Worm (Caenorhabditis elegans) whole organism, L3 larva: ENCODE data around the gene C05B5.1.

Experiments used
- R02D3.7 ChIP-seq: fragments of 150-350 bp; optimal IDR thresholded peaks from 2 replicates; lab custom pipeline; 2014; ENCODE audit warnings: missing biosample characterization, missing genetic modification characterization
- ama-1 ChIP-seq: fragments of 150-350 bp; optimal IDR thresholded peaks from 2 replicates; lab custom pipeline; 2018
- ceh-16 ChIP-seq: sonication (generic microtip); optimal IDR thresholded peaks from 2 replicates; lab custom pipeline; 2017; ENCODE audit warnings: missing biosample characterization, missing genetic modification characterization
- ceh-28 ChIP-seq: fragments of 150-350 bp; optimal IDR thresholded peaks from 2 replicates; lab custom pipeline; 2014; ENCODE audit warnings: missing biosample characterization, missing genetic modification reagents, missing genetic modification characterization
- daf-12 ChIP-seq: fragments of 150-350 bp; optimal IDR thresholded peaks from 2 replicates; lab custom pipeline; 2014; ENCODE audit warnings: missing biosample characterization, missing genetic modification reagents, missing genetic modification characterization
- egl-27 ChIP-seq: sonication (generic microtip); optimal IDR thresholded peaks from 4 replicates; lab custom pipeline; 2017; ENCODE audit warnings: missing biosample characterization, missing genetic modification reagents, missing genetic modification characterization
- egl-5 ChIP-seq: fragments of 150-350 bp; optimal IDR thresholded peaks from 2 replicates; lab custom pipeline; 2017; ENCODE audit warnings: missing biosample characterization, missing genetic modification reagents, missing genetic modification characterization, inconsistent platforms
- elt-1 ChIP-seq: fragments of 150-350 bp; optimal IDR thresholded peaks from 2 replicates; lab custom pipeline; 2014; ENCODE audit warnings: missing biosample characterization, missing genetic modification characterization
- elt-2 ChIP-seq: sonication (generic microtip); optimal IDR thresholded peaks from 2 replicates; lab custom pipeline; 2016; ENCODE audit warnings: missing genetic modification reagents, mild to moderate bottlenecking, missing genetic modification characterization, missing compliant biosample characterization
- elt-3 ChIP-seq, 3 experiments: fragments of 150-350 bp in 1 of 3; sonication (generic microtip) in 2 of 3; optimal IDR thresholded peaks; 2 replicates in 2 of 3; 4 replicates in 1 of 3; lab custom pipeline; 2014 to 2017; ENCODE audit warnings: missing biosample characterization in 3 of 3, missing genetic modification characterization in 3 of 3
- fos-1 ChIP-seq: fragments of 150-350 bp; optimal IDR thresholded peaks from 2 replicates; lab custom pipeline; 2014; ENCODE audit warnings: missing biosample characterization, missing genetic modification characterization
- hmg-11 ChIP-seq: sonication (generic microtip); optimal IDR thresholded peaks from 2 replicates; lab custom pipeline; 2016; ENCODE audit warnings: missing genetic modification characterization, missing compliant biosample characterization
- jun-1 ChIP-seq: fragments of 150-350 bp; optimal IDR thresholded peaks from 2 replicates; lab custom pipeline; 2014; ENCODE audit warnings: missing biosample characterization, missing genetic modification reagents, missing genetic modification characterization
- lin-15B ChIP-seq: fragments of 150-350 bp; optimal IDR thresholded peaks from 2 replicates; lab custom pipeline; 2014; ENCODE audit warnings: missing biosample characterization, missing genetic modification characterization
- lin-39 ChIP-seq: fragments of 150-350 bp; optimal IDR thresholded peaks from 2 replicates; lab custom pipeline; 2018; ENCODE audit warnings: missing biosample characterization, missing genetic modification reagents, missing genetic modification characterization
- lsy-12 ChIP-seq: sonication (generic microtip); optimal IDR thresholded peaks from 2 replicates; lab custom pipeline; 2016; ENCODE audit warnings: mild to moderate bottlenecking, missing genetic modification characterization, missing compliant biosample characterization
- mdl-1 ChIP-seq: fragments of 150-350 bp; optimal IDR thresholded peaks from 2 replicates; lab custom pipeline; 2014; ENCODE audit warnings: missing biosample characterization, missing genetic modification characterization
- mml-1 ChIP-seq: fragments of 150-350 bp; sonication (generic microtip); optimal IDR thresholded peaks from 3 replicates; lab custom pipeline; 2014; ENCODE audit warnings: missing biosample characterization, missing genetic modification characterization
- nfya-1 ChIP-seq: sonication (generic microtip); optimal IDR thresholded peaks from 2 replicates; lab custom pipeline; 2017; ENCODE audit warnings: missing genetic modification characterization, mild to moderate bottlenecking, missing compliant biosample characterization, antibody characterized with exemption, moderate library complexity; ENCODE audit not compliant: insufficient read depth
- nhr-11 ChIP-seq: fragments of 150-350 bp; optimal IDR thresholded peaks from 2 replicates; lab custom pipeline; 2014; ENCODE audit warnings: missing biosample characterization, missing genetic modification characterization
- nhr-12 ChIP-seq: fragments of 150-350 bp; optimal IDR thresholded peaks from 2 replicates; lab custom pipeline; 2014; ENCODE audit warnings: missing biosample characterization, missing genetic modification characterization
- nhr-28 ChIP-seq: fragments of 150-350 bp; optimal IDR thresholded peaks from 2 replicates; lab custom pipeline; 2014; ENCODE audit warnings: missing biosample characterization, missing genetic modification characterization
- nhr-43 ChIP-seq: sonication (generic microtip); optimal IDR thresholded peaks from 2 replicates; lab custom pipeline; 2016; ENCODE audit warnings: mild to moderate bottlenecking, missing genetic modification characterization, missing compliant biosample characterization; ENCODE audit not compliant: poor library complexity, severe bottlenecking
- nhr-76 ChIP-seq: fragments of 150-350 bp; sonication (generic microtip); optimal IDR thresholded peaks from 5 replicates; lab custom pipeline; 2014; ENCODE audit warnings: missing biosample characterization, missing genetic modification characterization
- nhr-77 ChIP-seq: fragments of 150-350 bp; optimal IDR thresholded peaks from 2 replicates; lab custom pipeline; 2014; ENCODE audit warnings: missing biosample characterization, missing genetic modification characterization
- pha-4 ChIP-seq: fragments of 150-350 bp; optimal IDR thresholded peaks from 2 replicates; lab custom pipeline; 2014; ENCODE audit warnings: missing biosample characterization, missing genetic modification reagents, missing genetic modification characterization
- pqm-1 ChIP-seq: fragments of 150-350 bp; optimal IDR thresholded peaks from 2 replicates; lab custom pipeline; 2017; ENCODE audit warnings: missing biosample characterization, missing genetic modification characterization, inconsistent platforms
- sea-2 ChIP-seq: fragments of 150-350 bp; sonication (generic microtip); optimal IDR thresholded peaks from 4 replicates; lab custom pipeline; 2014; ENCODE audit warnings: missing biosample characterization, missing genetic modification reagents, missing genetic modification characterization
- skn-1 ChIP-seq: fragments of 150-350 bp; optimal IDR thresholded peaks from 2 replicates; lab custom pipeline; 2014; ENCODE audit warnings: missing biosample characterization, missing genetic modification characterization
- snpc-4 ChIP-seq: fragments of 150-350 bp; optimal IDR thresholded peaks from 2 replicates; lab custom pipeline; 2014; ENCODE audit warnings: missing biosample characterization, missing genetic modification characterization
- unc-62 ChIP-seq: fragments of 150-350 bp; sonication (generic microtip); optimal IDR thresholded peaks from 4 replicates; lab custom pipeline; 2014; ENCODE audit warnings: missing biosample characterization, missing genetic modification reagents, missing genetic modification characterization
- zag-1 ChIP-seq: fragments of 150-350 bp; optimal IDR thresholded peaks from 2 replicates; lab custom pipeline; 2014; ENCODE audit warnings: missing biosample characterization, missing genetic modification characterization
- ztf-11 ChIP-seq: fragments of 150-350 bp; optimal IDR thresholded peaks from 2 replicates; lab custom pipeline; 2014; ENCODE audit warnings: missing biosample characterization, missing genetic modification characterization
- ztf-4 ChIP-seq: fragments of 150-350 bp; optimal IDR thresholded peaks from 2 replicates; lab custom pipeline; 2014; ENCODE audit warnings: missing biosample characterization, missing genetic modification characterization

C05B5.1 gene

DNA sequence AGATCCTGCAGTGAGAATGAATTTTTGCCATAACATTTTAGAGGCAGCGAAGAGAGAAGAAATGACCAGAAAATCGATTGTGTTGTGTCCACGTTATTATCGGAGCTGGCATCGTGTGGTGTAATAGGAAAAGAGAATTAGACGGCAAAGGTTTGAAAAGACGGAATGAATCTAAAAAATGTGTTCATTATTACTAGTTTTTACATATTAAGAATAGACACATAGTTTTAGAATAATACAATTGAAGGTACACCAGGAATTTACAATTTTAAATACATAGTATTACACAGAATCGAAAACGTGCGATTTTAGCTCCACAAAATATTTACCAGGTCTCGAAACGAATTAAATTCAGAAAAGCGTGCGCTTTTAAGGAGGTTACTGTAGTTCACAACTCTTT, 38.0 kb downstream of the C05B5.1 start, which contains the start of gene K03H1.13:
TSS of gene K03H1.13 (minus strand) at position 101 of the 400 bp plus-strand sequence.
- no peak for TF ChIP-seq elt-1 (tag; lab: Kevin White, UChicago)
- no peak for TF ChIP-seq pqm-1 (tag; lab: Kevin White, UChicago)
- TF ChIP-seq nhr-43 (tag; lab: Kevin White, UChicago) = no peak
- peak; percentile 6 for TF ChIP-seq pha-4 (tag; lab: Kevin White, UChicago)
- TF ChIP-seq zag-1 (tag; lab: Kevin White, UChicago) = no peak
- TF ChIP-seq lin-39 = no peak
- TF ChIP-seq elt-3 (tag; optimal IDR thresholded peaks at IDR 0.05; lab: Kevin White, UChicago) = no peak
- no peak for TF ChIP-seq egl-27
- TF ChIP-seq nfya-1 (tag; lab: Kevin White, UChicago) = peak; percentile 4
- no peak for TF ChIP-seq ama-1 (lab: Kevin White, UChicago)
- TF ChIP-seq nhr-11 (tag; lab: Kevin White, UChicago) = no peak
- no peak for TF ChIP-seq nhr-77 (tag; lab: Kevin White, UChicago)
- TF ChIP-seq nhr-12 (tag; lab: Kevin White, UChicago) = no peak
- TF ChIP-seq nhr-28 (tag; lab: Kevin White, UChicago) = no peak
- TF ChIP-seq skn-1 = no peak
- no peak for TF ChIP-seq unc-62 (GFP tag; lab: Kevin White, UChicago)
- no peak for TF ChIP-seq ztf-4 (tag; lab: Kevin White, UChicago)
- no peak for TF ChIP-seq mdl-1 (tag; lab: Kevin White, UChicago)
- no peak for TF ChIP-seq mml-1 (tag; lab: Kevin White, UChicago)
- TF ChIP-seq egl-5 (tag; lab: Kevin White, UChicago) = no peak
- TF ChIP-seq nhr-76 (tag; lab: Kevin White, UChicago) = no peak
- TF ChIP-seq ceh-28 = peak; percentile 42
- TF ChIP-seq ceh-16 (tag; lab: Kevin White, UChicago) = no peak
- no peak for TF ChIP-seq fos-1 (tag; lab: Kevin White, UChicago)
- TF ChIP-seq jun-1 (tag; lab: Kevin White, UChicago) = no peak
- no peak for TF ChIP-seq ztf-11

DNA sequence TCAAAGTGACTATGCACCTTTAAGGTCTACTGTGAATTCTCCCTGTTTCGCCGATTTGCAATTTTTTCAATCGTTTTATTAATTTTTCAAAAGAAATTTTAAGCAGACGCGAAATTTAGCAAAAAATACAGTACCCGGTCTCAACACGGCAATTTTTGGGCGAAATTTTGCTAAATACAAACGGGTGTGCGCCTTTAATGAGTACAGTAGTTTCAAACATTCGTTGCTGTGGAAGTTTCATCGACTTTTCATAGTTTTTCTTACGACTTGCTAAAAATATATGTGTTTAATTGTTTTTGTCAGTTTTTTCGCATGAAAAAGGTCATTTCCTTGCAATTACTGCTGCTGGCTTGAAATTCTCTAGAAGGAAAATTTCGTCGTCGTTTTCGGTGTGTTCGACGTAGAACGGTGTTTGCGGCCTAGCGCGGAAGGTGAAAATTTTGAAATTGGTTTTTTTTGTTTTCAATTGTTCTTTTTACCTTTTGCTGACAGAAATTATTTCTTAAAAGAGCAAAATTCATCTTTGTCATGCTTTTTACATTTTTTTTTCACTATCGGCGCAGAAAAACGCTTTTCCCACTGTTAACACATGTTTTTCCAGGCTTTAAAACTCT, 41.3 kb downstream of the C05B5.1 start, which contains the start of gene K03H1.7:
TSS of gene K03H1.7 (plus strand) at position 600 of the 614 bp plus-strand sequence.
- TF ChIP-seq lin-15B (tag; lab: Kevin White, UChicago) = peak; percentile 73
- TF ChIP-seq R02D3.7 (tag; lab: Kevin White, UChicago) = no peak
- TF ChIP-seq, all 47 proteins: peak for 1

DNA sequence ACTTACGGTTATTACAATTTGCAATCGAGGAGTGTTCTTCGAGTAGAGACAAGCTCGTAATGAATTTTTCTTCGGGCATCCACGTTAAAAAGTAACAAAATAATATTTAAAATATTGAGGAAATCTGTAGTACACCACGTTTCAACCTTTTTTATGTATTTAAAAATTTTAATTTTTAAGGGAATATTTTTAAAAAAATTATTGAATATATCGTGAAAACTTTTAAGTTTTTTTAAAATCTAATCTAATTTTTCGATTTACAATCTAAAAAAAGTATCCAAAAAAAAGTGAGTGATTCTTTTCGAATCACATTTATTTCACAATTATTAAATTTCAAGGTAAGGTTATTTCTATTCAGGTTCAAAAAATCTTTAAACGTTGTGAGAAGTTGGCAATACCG, 43.5 kb downstream of the C05B5.1 start, which contains the start of gene gln-2:
TSS of gene gln-2 (minus strand) at position 101 of the 400 bp plus-strand sequence.
- TF ChIP-seq ceh-16 (tag; lab: Kevin White, UChicago) = no peak
- TF ChIP-seq snpc-4 = no peak
- no peak for TF ChIP-seq pha-4 (tag; lab: Kevin White, UChicago)
- TF ChIP-seq sea-2 (GFP tag; lab: Kevin White, UChicago) = no peak
- no peak for TF ChIP-seq daf-12 (tag; lab: Kevin White, UChicago)
- TF ChIP-seq egl-27 = no peak
- no peak for TF ChIP-seq jun-1 (tag; lab: Kevin White, UChicago)
- no peak for TF ChIP-seq ceh-28
- TF ChIP-seq hmg-11 (tag; lab: Kevin White, UChicago) = no peak
- TF ChIP-seq fos-1 (tag; lab: Kevin White, UChicago) = no peak
- no peak for TF ChIP-seq nhr-76 (tag; lab: Kevin White, UChicago)
- TF ChIP-seq lsy-12 = no peak
- no peak for TF ChIP-seq elt-2 (tag; lab: Kevin White, UChicago)

DNA sequence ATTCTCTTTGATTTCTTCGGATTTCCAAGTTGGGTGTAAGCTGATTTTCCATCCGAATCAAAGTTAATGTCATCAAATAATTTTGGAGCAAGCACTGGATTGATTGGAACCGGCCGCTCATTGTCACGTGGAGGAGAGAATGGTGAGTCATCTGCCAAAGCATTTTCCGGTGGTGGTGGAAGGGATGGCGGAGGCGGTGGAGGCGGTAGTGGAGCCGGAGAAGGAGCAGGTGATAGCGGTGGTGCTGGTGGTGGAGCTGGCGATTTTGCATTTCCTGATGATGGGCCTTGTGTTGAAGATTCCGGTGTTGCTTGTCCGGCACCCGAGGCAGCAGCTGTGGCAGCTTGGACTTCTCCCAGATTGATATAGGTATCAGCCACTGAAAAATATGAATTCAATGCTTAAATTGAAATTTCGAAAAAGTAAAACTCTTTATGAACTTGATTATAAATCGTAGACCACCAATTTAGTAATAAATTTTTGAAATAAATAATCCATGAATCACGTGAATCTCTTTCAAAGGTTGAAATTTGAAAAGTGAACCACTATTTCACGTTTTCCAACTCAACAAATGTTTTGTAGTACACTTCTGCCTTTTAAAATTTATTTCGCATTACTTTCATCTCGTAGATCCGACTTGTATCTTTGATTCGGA, 47.1 kb downstream of the C05B5.1 start, which contains the start of the genes K03H1.9 and K03H1.12:
TSS of gene K03H1.9 (minus strand) at position 471 of the 655 bp plus-strand sequence.
TSS of gene K03H1.12 (plus strand) at position 605 of the 655 bp plus-strand sequence.
- TF ChIP-seq fos-1 (tag; lab: Kevin White, UChicago) (no peak), R02D3.7 (tag; lab: Kevin White, UChicago) (no peak), lin-15B (tag; lab: Kevin White, UChicago) (no peak), sea-2 (GFP tag; lab: Kevin White, UChicago) (no peak), ztf-4 (tag; lab: Kevin White, UChicago) (no peak), snpc-4 (no peak), pqm-1 (tag; lab: Kevin White, UChicago) (no peak), elt-2 (tag; lab: Kevin White, UChicago) (no peak), zag-1 (tag; lab: Kevin White, UChicago) (no peak), lsy-12 (no peak), lin-39 (no peak), mdl-1 (tag; lab: Kevin White, UChicago) (no peak), jun-1 (tag; lab: Kevin White, UChicago) (no peak)
